Worm (Caenorhabditis elegans) whole organism, late embryonic: Measurements from ENCODE around the gene T22B2.3.

Experiments
- Y22D7AL.16 ChIP-seq: sonication (generic microtip); optimal IDR thresholded peaks from 2 replicates; lab custom pipeline; 2016; ENCODE audit warnings: missing genetic modification characterization, missing compliant biosample characterization
- ceh-22 ChIP-seq: sonication (generic microtip); optimal IDR thresholded peaks from 2 replicates; lab custom pipeline; 2017; ENCODE audit warnings: missing biosample characterization, missing genetic modification characterization
- ceh-24 ChIP-seq: sonication (generic microtip); optimal IDR thresholded peaks from 2 replicates; lab custom pipeline; 2016; ENCODE audit warnings: mild to moderate bottlenecking, missing genetic modification characterization, missing compliant biosample characterization
- dve-1 ChIP-seq: sonication (generic microtip); optimal IDR thresholded peaks from 2 replicates; lab custom pipeline; 2017; ENCODE audit warnings: antibody characterized with exemption, mild to moderate bottlenecking, missing genetic modification characterization, missing compliant biosample characterization
- elt-2 ChIP-seq: sonication (generic microtip); optimal IDR thresholded peaks from 2 replicates; lab custom pipeline; 2016; ENCODE audit warnings: missing genetic modification reagents, missing genetic modification characterization, missing compliant biosample characterization
- fax-1 ChIP-seq: sonication (generic microtip); optimal IDR thresholded peaks from 2 replicates; lab custom pipeline; 2016; ENCODE audit warnings: missing genotype, missing genetic modification characterization, missing compliant biosample characterization
- hlh-6 ChIP-seq: sonication (generic microtip); optimal IDR thresholded peaks from 2 replicates; lab custom pipeline; 2016; ENCODE audit warnings: missing genotype, missing genetic modification characterization, missing compliant biosample characterization
- hlh-8 ChIP-seq: sonication (generic microtip); optimal IDR thresholded peaks from 2 replicates; lab custom pipeline; 2016; ENCODE audit warnings: missing genotype, missing genetic modification characterization, missing compliant biosample characterization
- lin-11 ChIP-seq: fragments of 200-800 bp; sonication (Bioruptor generic); optimal IDR thresholded peaks from 2 replicates; lab custom pipeline; 2018; ENCODE audit warnings: mild to moderate bottlenecking, missing genetic modification characterization, missing compliant biosample characterization
- madf-2 ChIP-seq: sonication (generic microtip); optimal IDR thresholded peaks from 2 replicates; lab custom pipeline; 2017; ENCODE audit warnings: missing genetic modification characterization, missing compliant biosample characterization
- nfya-1 ChIP-seq: sonication (generic microtip); optimal IDR thresholded peaks from 2 replicates; lab custom pipeline; 2017; ENCODE audit warnings: missing genetic modification characterization, mild to moderate bottlenecking, missing compliant biosample characterization, antibody characterized with exemption, moderate library complexity
- pat-9 ChIP-seq: fragments of 200-800 bp; sonication (Bioruptor generic); optimal IDR thresholded peaks from 2 replicates; lab custom pipeline; 2018; ENCODE audit warnings: mild to moderate bottlenecking, missing genetic modification characterization, moderate library complexity, missing compliant biosample characterization
- pax-1 ChIP-seq: fragments of 150-350 bp; optimal IDR thresholded peaks from 2 replicates; lab custom pipeline; 2014; ENCODE audit warnings: missing biosample characterization, missing genetic modification characterization
- pha-4 ChIP-seq: fragments of 150-350 bp; optimal IDR thresholded peaks from 2 replicates; lab custom pipeline; 2018; ENCODE audit warnings: missing biosample characterization, missing genetic modification reagents, missing genetic modification characterization
- pqm-1 ChIP-seq: sonication (generic microtip); optimal IDR thresholded peaks from 2 replicates; lab custom pipeline; 2016; ENCODE audit warnings: missing genetic modification characterization, missing compliant biosample characterization
- unc-55 ChIP-seq: sonication (generic microtip); optimal IDR thresholded peaks from 2 replicates; lab custom pipeline; 2017; ENCODE audit warnings: missing biosample characterization, missing genetic modification reagents, missing genetic modification characterization

T22B2.3 gene

DNA sequence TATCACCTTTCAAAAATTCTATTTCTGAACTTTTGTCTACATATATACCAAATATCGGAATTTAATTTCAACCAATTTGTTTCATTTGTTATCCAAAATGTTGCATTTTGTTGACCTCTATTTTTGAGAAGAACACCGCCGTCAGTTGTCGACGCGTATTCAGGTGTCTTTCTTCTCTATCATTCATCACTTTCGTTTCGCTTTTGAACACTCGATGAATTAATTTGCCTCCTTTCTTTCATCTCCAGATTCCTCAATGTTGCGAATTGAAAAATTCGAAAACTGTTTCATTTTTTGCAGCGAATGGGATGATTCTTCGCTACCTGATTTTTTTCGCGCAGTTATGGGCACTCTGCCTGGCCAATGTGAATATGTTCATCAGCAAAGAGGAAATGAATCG is 41.1 kb downstream of the T22B2.3 start, which contains the start of gene lin-18:
Gene lin-18, plus strand, starts transcription at position 301 of the 400 bp plus-strand sequence.
- no peak for TF ChIP-seq lin-11
- peak; percentile 11 for TF ChIP-seq unc-55 (GFP tag; lab: Kevin White, UChicago)

DNA sequence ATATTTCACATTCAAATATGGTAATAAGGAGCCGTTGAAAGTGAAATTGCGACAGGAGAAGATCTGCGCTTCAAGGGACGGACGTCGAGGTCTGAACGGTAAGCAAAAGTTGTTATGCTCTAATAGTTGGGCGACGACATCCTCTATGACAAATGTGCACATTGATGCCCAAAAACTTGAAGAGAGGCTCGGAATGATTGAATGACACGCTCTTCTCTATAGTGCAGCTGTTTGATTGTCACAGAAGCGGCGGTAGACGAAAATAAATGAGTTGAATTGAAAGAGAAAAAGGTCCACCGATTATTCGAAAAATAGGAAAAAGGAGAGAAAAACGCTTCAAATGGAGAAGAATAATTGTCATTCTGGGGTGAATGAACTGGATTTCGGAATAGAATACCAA is 42.1 kb downstream of the T22B2.3 start:
- TF ChIP-seq pax-1 (tag; lab: Kevin White, UChicago) (no peak), unc-55 (GFP tag; lab: Kevin White, UChicago) (peak; percentile 78)

DNA sequence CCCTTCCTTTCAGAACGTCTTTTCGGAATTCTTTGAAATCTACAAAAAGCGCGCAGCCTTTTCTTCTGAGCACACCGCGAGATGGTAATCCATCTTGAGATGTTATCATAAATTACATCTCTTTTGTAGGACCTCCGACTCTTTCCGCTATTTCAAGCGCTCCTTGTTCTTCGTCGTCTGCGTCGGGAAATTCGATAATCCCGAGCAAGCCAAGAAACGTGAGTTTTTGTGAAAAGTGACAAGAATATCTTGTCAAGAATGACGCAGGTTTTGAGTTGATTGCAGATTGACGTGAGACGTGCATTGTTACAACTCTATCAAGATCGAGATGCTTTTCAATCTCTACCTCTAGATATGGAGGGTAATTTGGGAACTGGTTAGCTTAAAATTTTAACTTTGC is 43.2 kb downstream of the T22B2.3 start:
- TF ChIP-seq nfya-1, result no peak
- TF ChIP-seq hlh-6 (tag; lab: Kevin White, UChicago), result no peak
- TF ChIP-seq Y22D7AL.16 (tag; lab: Kevin White, UChicago), result no peak
- TF ChIP-seq unc-55 (GFP tag; lab: Kevin White, UChicago), result peak; percentile 75

DNA sequence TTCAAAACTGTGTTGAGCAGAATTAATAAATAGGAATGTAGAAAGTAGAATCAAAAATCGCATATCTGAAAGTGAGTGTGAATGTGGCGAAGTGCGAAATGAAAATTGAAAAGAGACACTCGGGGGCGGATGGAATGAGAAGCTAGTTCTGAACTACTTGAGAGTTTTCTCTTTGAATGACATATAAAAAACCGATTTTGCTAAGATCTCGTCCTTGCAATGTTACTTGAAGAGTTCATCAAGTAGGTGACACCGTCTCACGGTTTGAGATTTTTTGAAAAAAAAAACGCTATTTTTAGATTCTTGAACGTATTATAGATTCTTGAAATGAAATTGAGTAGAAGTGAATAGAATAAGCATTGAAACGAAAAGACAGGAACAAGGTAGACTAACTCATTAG is 49.2 kb downstream of the T22B2.3 start, which contains the start of gene C16B8.2:
Gene C16B8.2, minus strand, starts transcription at position 101 of the 400 bp plus-strand sequence.
- no peak for TF ChIP-seq madf-2 (tag; lab: Kevin White, UChicago)
- TF ChIP-seq pat-9 (tag; lab: Kevin White, UChicago), result no peak
- TF ChIP-seq pha-4 (tag; lab: Kevin White, UChicago), result no peak
- TF ChIP-seq hlh-8, result no peak
- TF ChIP-seq pqm-1 (tag; lab: Kevin White, UChicago), result no peak
- no peak for TF ChIP-seq ceh-24 (tag; lab: Kevin White, UChicago)
- no peak for TF ChIP-seq lin-11
- TF ChIP-seq elt-2 (tag; lab: Kevin White, UChicago), result no peak
- no peak for TF ChIP-seq ceh-22
- TF ChIP-seq dve-1 (tag; lab: Kevin White, UChicago), result no peak
- no peak for TF ChIP-seq fax-1

DNA sequence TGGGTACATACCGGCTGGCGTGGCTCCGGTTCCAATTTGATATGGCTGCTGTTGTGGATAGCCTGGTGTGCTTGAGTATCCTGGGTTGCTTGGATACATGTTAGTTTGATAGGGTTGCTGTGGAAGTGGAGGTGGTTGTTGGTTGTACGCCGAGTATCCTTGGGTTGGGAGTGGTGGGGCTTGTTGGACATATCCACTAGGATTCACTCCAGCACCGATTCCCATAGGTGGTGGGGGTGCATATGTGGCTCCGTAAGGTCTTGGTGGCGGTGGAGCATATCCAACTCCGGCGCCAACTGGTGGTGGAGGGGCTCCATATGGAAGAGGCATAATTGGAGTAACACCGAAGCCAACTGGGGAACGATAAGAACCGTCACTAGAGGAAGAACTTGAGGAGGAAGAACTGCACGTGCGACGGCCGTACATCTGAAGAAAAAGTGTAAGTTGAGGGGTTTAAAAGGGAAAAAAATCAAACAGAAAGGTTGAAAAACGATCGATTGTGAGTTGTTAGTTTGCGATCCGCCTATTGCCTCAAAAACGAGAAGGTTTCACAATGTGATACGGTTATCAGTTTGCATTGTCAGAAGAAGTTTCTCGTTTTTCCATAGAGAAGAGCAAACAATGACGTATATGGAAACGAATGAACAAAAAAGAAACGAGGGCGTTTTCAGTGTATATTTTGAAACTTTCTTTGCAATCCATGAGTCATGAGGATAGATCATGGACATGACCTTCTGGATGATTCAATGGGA is 51.3 kb downstream of the T22B2.3 start, which contains the start of gene C16B8.3:
Gene C16B8.3, minus strand, starts transcription at position 426 of the 752 bp plus-strand sequence.
- TF ChIP-seq elt-2 (tag; lab: Kevin White, UChicago), result peak; percentile 28
- no peak for TF ChIP-seq pax-1 (tag; lab: Kevin White, UChicago)
